Fruit fly (Drosophila melanogaster): Measurements from ENCODE around the gene CG9525.
A peak's percentile ranks its signal among the peaks of the same experiment; 100 is the strongest.

CG9525 gene

DNA sequence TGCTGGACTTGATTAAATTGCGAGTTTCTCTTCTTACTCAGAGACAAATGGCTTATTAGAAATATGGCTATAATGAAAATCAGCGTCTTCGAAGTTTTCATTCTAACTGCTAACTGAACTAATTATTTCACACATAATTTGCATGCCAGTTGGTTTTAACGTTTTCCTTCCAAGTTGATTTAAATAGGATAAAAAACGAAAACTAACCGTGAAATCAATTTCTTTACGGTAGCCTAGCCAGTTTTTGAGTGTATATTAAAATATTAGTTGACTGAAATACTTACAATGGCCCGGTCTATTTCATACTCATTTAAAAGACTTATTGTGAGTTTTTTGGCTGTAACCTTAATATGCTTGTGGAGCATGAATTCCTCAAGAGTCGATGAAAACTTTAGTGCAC lies at the start of gene CG9525, which contains the start of gene CG32985:
TSS of gene CG9525 (minus strand) at position 101 of the 400 bp plus-strand sequence.
TSS of gene CG32985 (plus strand) at position 280 of the 400 bp plus-strand sequence.
- TF ChIP-seq gt (GFP tag; IDR thresholded peaks at IDR 0.05) (no peak), zfh1 (GFP tag; IDR thresholded peaks at IDR 0.05) (no peak), CG13624 (GFP tag; optimal IDR thresholded peaks at IDR 0.05) (no peak), CG9609 (GFP tag; optimal IDR thresholded peaks at IDR 0.05) (no peak), CG15479 (GFP tag; optimal IDR thresholded peaks at IDR 0.05) (no peak), CG14050 (GFP tag; IDR thresholded peaks at IDR 0.05) (no peak), run (tag; optimal IDR thresholded peaks at IDR 0.05) (no peak), CG31388 (GFP tag; optimal IDR thresholded peaks at IDR 0.05) (no peak), CG9876 (GFP tag; optimal IDR thresholded peaks at IDR 0.05) (no peak), Nf-YC (tag; optimal IDR thresholded peaks at IDR 0.05) (no peak), ranshi (GFP tag; IDR thresholded peaks at IDR 0.05) (no peak), en (GFP tag; optimal IDR thresholded peaks at IDR 0.05) (no peak), jigr1 (GFP tag; IDR thresholded peaks at IDR 0.05) (no peak), mam (GFP tag; optimal IDR thresholded peaks at IDR 0.05) (no peak), CG4707 (GFP tag; optimal IDR thresholded peaks at IDR 0.05) (no peak), Vsx1 (GFP tag; optimal IDR thresholded peaks at IDR 0.05) (no peak), Opbp (GFP tag; IDR thresholded peaks at IDR 0.05; ENCODE audit: partially characterized antibody) (no peak)

DNA sequence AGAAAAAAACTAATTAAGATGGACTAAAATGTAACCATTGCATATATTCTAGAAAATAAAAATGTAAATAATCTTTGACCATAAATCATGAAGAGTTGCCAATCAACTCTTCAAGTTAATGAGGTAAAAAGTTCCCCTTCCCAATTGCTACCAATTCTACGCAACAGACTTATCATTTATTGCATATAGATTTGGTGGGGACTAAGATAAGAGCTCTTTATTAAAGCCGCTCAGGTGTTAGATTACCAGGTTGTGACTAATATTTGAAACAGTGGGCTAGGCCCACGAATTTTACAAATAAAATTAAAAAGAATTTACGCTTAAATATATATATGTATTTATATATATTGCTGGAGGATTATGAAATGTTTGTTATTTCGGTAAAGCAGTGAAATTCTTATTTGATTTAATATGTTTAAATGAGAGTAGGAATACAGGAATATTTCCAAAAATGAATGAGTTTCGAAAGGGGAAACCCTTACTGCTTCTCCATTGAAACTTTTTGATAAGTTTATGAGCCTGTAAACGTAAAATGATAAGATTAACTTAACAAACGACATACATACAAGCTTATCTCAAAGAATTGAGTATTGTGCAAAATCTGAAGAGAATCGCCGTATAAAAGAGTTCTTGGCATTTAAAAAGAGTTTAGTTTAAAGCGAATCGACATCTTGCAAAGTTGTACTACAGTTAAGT lies 49.5 kb upstream of the CG9525 start, which contains the start of gene CG13102:
TSS of gene CG13102 (plus strand) at position 646 of the 696 bp plus-strand sequence.
- TF ChIP-seq CG3281 (GFP tag; optimal IDR thresholded peaks at IDR 0.05) = peak; percentile 21
- TF ChIP-seq row (GFP tag; IDR thresholded peaks at IDR 0.05) = peak; percentile 63; the same call in 2 of the 3 replicates
- peak; percentile 29 for TF ChIP-seq mirr (GFP tag; optimal IDR thresholded peaks at IDR 0.05)
- TF ChIP-seq CG4404 (GFP tag; IDR thresholded peaks at IDR 0.05) = no peak
- peak; percentile 61 for TF ChIP-seq grn (GFP tag; optimal IDR thresholded peaks at IDR 0.05)
- TF ChIP-seq exex (tag; optimal IDR thresholded peaks at IDR 0.05) = peak; percentile 92
- TF ChIP-seq Bdp1 (GFP tag; optimal IDR thresholded peaks at IDR 0.05) = no peak
- peak; percentile 13 for TF ChIP-seq CG15269 (tag; optimal IDR thresholded peaks at IDR 0.05)
- TF ChIP-seq fd3F (GFP tag; optimal IDR thresholded peaks at IDR 0.05) = no peak
- TF ChIP-seq sug (tag; optimal IDR thresholded peaks at IDR 0.05) = peak; percentile 56
- peak; percentile 29 for TF ChIP-seq NfI (GFP tag; optimal IDR thresholded peaks at IDR 0.05)
- peak; percentile 5 for TF ChIP-seq lab (GFP tag; optimal IDR thresholded peaks at IDR 0.05)
- peak; percentile 28 for TF ChIP-seq grau (tag; optimal IDR thresholded peaks at IDR 0.05)
- TF ChIP-seq GATAe (GFP tag; conservative IDR thresholded peaks at IDR 0.05) = peak; percentile 59; the same call in 1 of the 2 replicates
- TF ChIP-seq Hr51 (GFP tag; optimal IDR thresholded peaks at IDR 0.05) = peak in 1 of 2 experiments; percentile 45
- peak; percentile 42 for TF ChIP-seq CG18599 (GFP tag; optimal IDR thresholded peaks at IDR 0.05)
- 0 out of 2 replicates have a peak, but pooled peaks have one; percentile 21 for TF ChIP-seq ranshi (GFP tag; IDR thresholded peaks at IDR 0.05)
- no peak for TF ChIP-seq CG15514 (GFP tag; optimal IDR thresholded peaks at IDR 0.05)
- TF ChIP-seq CG34376 (GFP tag; optimal IDR thresholded peaks at IDR 0.05) = peak; percentile 40

- TF ChIP-seq org-1 (GFP tag; optimal IDR thresholded peaks at IDR 0.05) (no peak), CG17568 (GFP tag; optimal IDR thresholded peaks at IDR 0.05) (peak; percentile 33), CG13296 (GFP tag; optimal IDR thresholded peaks at IDR 0.05) (peak; percentile 38), ewg (GFP tag; optimal IDR thresholded peaks at IDR 0.05) (no peak), CG30403 (GFP tag; optimal IDR thresholded peaks at IDR 0.05) (no peak), chm (GFP tag; IDR thresholded peaks at IDR 0.05) (no peak), Six4 (GFP tag; optimal IDR thresholded peaks at IDR 0.05) (no peak), zen2 (GFP tag; IDR thresholded peaks at IDR 0.05; ENCODE audit: partially characterized antibody) (no peak), CG10654 (GFP tag; optimal IDR thresholded peaks at IDR 0.05) (no peak), wek (GFP tag; optimal IDR thresholded peaks at IDR 0.05) (peak; percentile 42), Antp (GFP tag; optimal IDR thresholded peaks at IDR 0.05) (no peak), CG12219 (GFP tag; optimal IDR thresholded peaks at IDR 0.05) (peak; percentile 2), Myb (GFP tag; optimal IDR thresholded peaks at IDR 0.05) (no peak), CG1792 (GFP tag; optimal IDR thresholded peaks at IDR 0.05) (no peak)
These were observed 48.1 kb upstream of the CG9525 start, which contains the start of gene CG9568 for dm6 chr2L:9010267-9010666. Gene CG9568, plus strand, starts transcription at chr2L:9010583.

Data from whole organism, embryonic.